Worm (Caenorhabditis elegans): Measurements from ENCODE around the gene C27D6.12.

ce11 chrII:5182451-5182850 is 4.6 kb upstream of the C27D6.12 start:
- no peak for TF ChIP-seq med-1 (GFP tag; optimal IDR thresholded peaks at IDR 0.05; ENCODE audit: insufficient read depth)
- no peak for TF ChIP-seq cog-1 (tag; optimal IDR thresholded peaks at IDR 0.05)
- no peak for TF ChIP-seq tab-1 (GFP tag; IDR thresholded peaks at IDR 0.05)
- no peak for TF ChIP-seq ztf-29 (GFP tag; IDR thresholded peaks at IDR 0.05)
- TF ChIP-seq ref-1 (GFP tag; conservative IDR thresholded peaks at IDR 0.05) = no peak
- TF ChIP-seq klf-2 (GFP tag; conservative IDR thresholded peaks at IDR 0.05) = no peak
- no peak for TF ChIP-seq T22C8.4 (GFP tag; IDR thresholded peaks at IDR 0.05)
- TF ChIP-seq ztf-23 (GFP tag; IDR thresholded peaks at IDR 0.05) = no peak
